Fruit fly (Drosophila melanogaster) whole organism, wandering third instar larva: ENCODE measurements around the gene CG15449.

Source experiments
- Abd-B ChIP-seq: fragments of >200 bp; optimal IDR thresholded peaks from 2 replicates; lab custom pipeline; 2017; ENCODE audit warnings: missing biosample characterization, missing genetic modification characterization
- CG32264 ChIP-seq: fragments of 200-800 bp; sonication (Bioruptor generic); optimal IDR thresholded peaks from 2 replicates; lab custom pipeline; 2016; ENCODE audit warnings: missing biosample characterization, missing genetic modification characterization
- CG9705 ChIP-seq: fragments of 200-800 bp; sonication (Bioruptor generic); optimal IDR thresholded peaks from 2 replicates; lab custom pipeline; 2018; ENCODE audit warnings: missing biosample characterization, mild to moderate bottlenecking, missing genetic modification characterization
- CrebA ChIP-seq: fragments of 200-800 bp; sonication (Bioruptor generic); optimal IDR thresholded peaks from 2 replicates; lab custom pipeline; 2016; ENCODE audit warnings: missing biosample characterization, mild to moderate bottlenecking, missing genetic modification characterization, borderline replicate concordance
- Dfd ChIP-seq: fragments of >200 bp; optimal IDR thresholded peaks from 2 replicates; lab custom pipeline; 2017; ENCODE audit warnings: missing biosample characterization, missing genetic modification characterization
- Dif ChIP-seq: fragments of 200-275, 200-300 bp; sonication (Bioruptor generic); optimal IDR thresholded peaks from 2 replicates; lab custom pipeline; 2018; ENCODE audit warnings: missing biosample characterization, missing genetic modification characterization; ENCODE audit not compliant: partially characterized antibody
- GATAd ChIP-seq: sonication (Bioruptor generic); optimal IDR thresholded peaks from 2 replicates; lab custom pipeline; 2016; ENCODE audit warnings: missing biosample characterization, missing genetic modification characterization
- HLH106 ChIP-seq: fragments of 200-800 bp; optimal IDR thresholded peaks from 3 replicates; lab custom pipeline; 2019; ENCODE audit warnings: missing biosample characterization, mild to moderate bottlenecking, missing genetic modification characterization, moderate library complexity
- Hnf4 ChIP-seq: fragments of 200-800 bp; sonication (Bioruptor generic); optimal IDR thresholded peaks from 2 replicates; lab custom pipeline; 2016; ENCODE audit warnings: missing biosample characterization, mild to moderate bottlenecking, missing genetic modification characterization
- Hr83 ChIP-seq: fragments of 200-300 bp; sonication (Bioruptor generic); optimal IDR thresholded peaks from 2 replicates; lab custom pipeline; 2016; ENCODE audit warnings: missing biosample characterization, mild to moderate bottlenecking, missing genetic modification characterization, moderate library complexity; ENCODE audit not compliant: poor library complexity, severe bottlenecking
- Jra ChIP-seq: sonication (Bioruptor generic); optimal IDR thresholded peaks from 2 replicates; lab custom pipeline; 2016; ENCODE audit warnings: missing biosample characterization, missing genetic modification characterization
- Myc ChIP-seq: fragments of >200 bp; optimal IDR thresholded peaks from 2 replicates; lab custom pipeline; 2017
- N ChIP-seq: fragments of >200 bp; optimal IDR thresholded peaks from 2 replicates; lab custom pipeline; 2018; ENCODE audit warnings: missing biosample characterization, missing external identifiers, missing genetic modification characterization
- OdsH ChIP-seq: fragments of 200-800 bp; sonication (Bioruptor generic); optimal IDR thresholded peaks from 2 replicates; lab custom pipeline; 2016; ENCODE audit warnings: missing biosample characterization, mild to moderate bottlenecking, missing genetic modification characterization
- Rel ChIP-seq, 2 experiments: fragments of 200-800 bp; sonication (Bioruptor generic) in 1 of 2; optimal IDR thresholded peaks; 2 replicates in 1 of 2; 3 replicates in 1 of 2; lab custom pipeline; 2016 to 2019; ENCODE audit warnings: mild to moderate bottlenecking in 2 of 2, missing biosample characterization in 2 of 2, missing genetic modification characterization in 2 of 2, moderate library complexity in 1 of 2
- Sp1 ChIP-seq: fragments of 200-800 bp; sonication (Bioruptor generic); optimal IDR thresholded peaks from 3 replicates; lab custom pipeline; 2019; ENCODE audit warnings: missing biosample characterization, mild to moderate bottlenecking, missing genetic modification characterization, moderate library complexity
- Vsx2 ChIP-seq: fragments of 200-300, 225-300 bp; sonication (Bioruptor generic); optimal IDR thresholded peaks from 2 replicates; lab custom pipeline; 2018; ENCODE audit warnings: missing biosample characterization, missing genetic modification characterization; ENCODE audit not compliant: partially characterized antibody
- dl ChIP-seq, 2 experiments: fragments of 175-275, 200-275 bp in 1 of 2; fragments of 200-275 bp in 1 of 2; sonication (Bioruptor generic); optimal IDR thresholded peaks; lab custom pipeline; 2018; ENCODE audit warnings: mild to moderate bottlenecking in 2 of 2, missing biosample characterization in 2 of 2, missing genetic modification characterization in 2 of 2, moderate library complexity in 2 of 2; ENCODE audit not compliant: partially characterized antibody in 2 of 2, insufficient read depth in 1 of 2
- dmrt93B ChIP-seq: fragments of 200-800 bp; sonication (Bioruptor generic); optimal IDR thresholded peaks from 2 replicates; lab custom pipeline; 2018; ENCODE audit warnings: missing biosample characterization, mild to moderate bottlenecking, missing genetic modification characterization
- dsf ChIP-seq: sonication (Bioruptor generic); optimal IDR thresholded peaks from 2 replicates; lab custom pipeline; 2016; ENCODE audit warnings: missing biosample characterization, missing genetic modification characterization, borderline replicate concordance
- ey ChIP-seq: fragments of 200-800 bp; sonication (Bioruptor generic); optimal IDR thresholded peaks from 2 replicates; lab custom pipeline; 2016; ENCODE audit warnings: missing biosample characterization, missing genetic modification characterization
- foxo ChIP-seq, 2 experiments: fragments of 200-800 bp; sonication (Bioruptor generic); optimal IDR thresholded peaks; 2 replicates in 1 of 2; 3 replicates in 1 of 2; lab custom pipeline; 2016 to 2017; ENCODE audit warnings: missing biosample characterization in 2 of 2, missing genetic modification characterization in 2 of 2
- fru ChIP-seq: fragments of 200-800 bp; sonication (Bioruptor generic); optimal IDR thresholded peaks from 3 replicates; lab custom pipeline; 2016; ENCODE audit warnings: missing biosample characterization, mild to moderate bottlenecking, missing genetic modification characterization
- h ChIP-seq: fragments of 200-800 bp; sonication (Bioruptor generic); optimal IDR thresholded peaks from 3 replicates; lab custom pipeline; 2016; ENCODE audit warnings: missing biosample characterization, mild to moderate bottlenecking, missing genetic modification characterization
- jim ChIP-seq: fragments of 175-275, 200-325 bp; sonication (Bioruptor generic); optimal IDR thresholded peaks from 2 replicates; lab custom pipeline; 2016; ENCODE audit warnings: missing biosample characterization, mild to moderate bottlenecking, missing genetic modification characterization
- lola ChIP-seq: fragments of >200 bp; optimal IDR thresholded peaks from 2 replicates; lab custom pipeline; 2017; ENCODE audit warnings: missing biosample characterization, missing genetic modification characterization
- pan ChIP-seq: fragments of >200 bp; optimal IDR thresholded peaks from 2 replicates; lab custom pipeline; 2017
- psq ChIP-seq: fragments of 200-800 bp; sonication (Bioruptor generic); optimal IDR thresholded peaks from 3 replicates; lab custom pipeline; 2017; ENCODE audit warnings: missing biosample characterization, mild to moderate bottlenecking, missing genetic modification characterization, moderate library complexity
- rgr ChIP-seq: fragments of 200-800 bp; sonication (Bioruptor generic); optimal IDR thresholded peaks from 3 replicates; lab custom pipeline; 2016; ENCODE audit warnings: missing biosample characterization, mild to moderate bottlenecking, missing genetic modification characterization
- sv ChIP-seq: fragments of 200-800 bp; sonication (Bioruptor generic); optimal IDR thresholded peaks from 3 replicates; lab custom pipeline; 2016; ENCODE audit warnings: missing biosample characterization, missing genetic modification characterization
- tai ChIP-seq: sonication (Bioruptor generic); optimal IDR thresholded peaks from 2 replicates; lab custom pipeline; 2016; ENCODE audit warnings: missing biosample characterization, missing genetic modification characterization
- usp ChIP-seq: fragments of >200 bp; optimal IDR thresholded peaks from 2 replicates; lab custom pipeline; 2017; ENCODE audit warnings: missing biosample characterization, missing genetic modification characterization
- woc ChIP-seq: sonication (Bioruptor generic); optimal IDR thresholded peaks from 2 replicates; lab custom pipeline; 2016; ENCODE audit warnings: missing biosample characterization, mild to moderate bottlenecking, missing genetic modification characterization

CG15449 gene

dm6 chrX:21041825-21042224, 1.4 kb upstream of the CG15449 start, which contains the start of gene Mgstl:
Gene Mgstl (plus strand): TSS chrX:21042125.
- TF ChIP-seq psq, result no peak
- no peak for TF ChIP-seq Myc (lab: Kevin White, UChicago)
- no peak for TF ChIP-seq h
- TF ChIP-seq Hr83, result no peak
- no peak for TF ChIP-seq fru (GFP tag; lab: Kevin White, UChicago)
- TF ChIP-seq GATAd (GFP tag; lab: Kevin White, UChicago), result no peak
- no peak for TF ChIP-seq N (GFP tag; lab: Kevin White, UChicago)
- no peak for TF ChIP-seq ey (GFP tag; lab: Kevin White, UChicago)
- no peak for TF ChIP-seq dmrt93B (GFP tag; lab: Kevin White, UChicago)
- no peak for TF ChIP-seq HLH106 (tag; lab: Kevin White, UChicago)
- TF ChIP-seq lola (GFP tag; lab: Kevin White, UChicago), result no peak
- no peak for TF ChIP-seq rgr (GFP tag; lab: Kevin White, UChicago)
- no peak for TF ChIP-seq Rel (GFP tag; optimal IDR thresholded peaks at IDR 0.05; lab: Kevin White, UChicago)
- TF ChIP-seq Rel (tag; optimal IDR thresholded peaks at IDR 0.05; lab: Kevin White, UChicago), result no peak
- no peak for TF ChIP-seq jim
- no peak for TF ChIP-seq CG32264 (GFP tag; lab: Kevin White, UChicago)
- no peak for TF ChIP-seq sv (GFP tag; lab: Kevin White, UChicago)
- no peak for TF ChIP-seq Abd-B (GFP tag; lab: Kevin White, UChicago)
- no peak for TF ChIP-seq Dfd (GFP tag; lab: Kevin White, UChicago)
- no peak for TF ChIP-seq Jra (GFP tag; lab: Kevin White, UChicago)
- TF ChIP-seq CrebA (GFP tag; lab: Kevin White, UChicago), result no peak

- no peak for TF ChIP-seq usp (GFP tag; lab: Kevin White, UChicago)
- TF ChIP-seq h, result no peak
- peak; percentile 13 for TF ChIP-seq woc
- no peak for TF ChIP-seq tai
- TF ChIP-seq jim, result no peak
- no peak for TF ChIP-seq Abd-B (GFP tag; lab: Kevin White, UChicago)
- no peak for TF ChIP-seq pan (lab: Kevin White, UChicago)
These were observed 4.5 kb downstream of the CG15449 start for dm6 chrX:21035938-21036324.

- TF ChIP-seq tai (no peak), dl (GFP tag; optimal IDR thresholded peaks at IDR 0.05; lab: Kevin White, UChicago; ENCODE audit: insufficient read depth in 1 of 2, partially characterized antibody in 2 of 2) (no peak), dmrt93B (GFP tag; lab: Kevin White, UChicago) (no peak), CG32264 (GFP tag; lab: Kevin White, UChicago) (no peak), CrebA (GFP tag; lab: Kevin White, UChicago) (no peak), Jra (GFP tag; lab: Kevin White, UChicago) (no peak), woc (no peak), dsf (GFP tag; lab: Kevin White, UChicago) (no peak), Sp1 (GFP tag; lab: Kevin White, UChicago) (no peak), Hnf4 (GFP tag; lab: Kevin White, UChicago) (peak; percentile 51), Rel (GFP tag; optimal IDR thresholded peaks at IDR 0.05; lab: Kevin White, UChicago) (no peak), Rel (tag; optimal IDR thresholded peaks at IDR 0.05; lab: Kevin White, UChicago) (no peak), Dif (GFP tag; lab: Kevin White, UChicago) (no peak), N (GFP tag; lab: Kevin White, UChicago) (no peak), Hr83 (no peak), jim (no peak), lola (GFP tag; lab: Kevin White, UChicago) (no peak), Dfd (GFP tag; lab: Kevin White, UChicago) (no peak), foxo (GFP tag; optimal IDR thresholded peaks at IDR 0.05; lab: Kevin White, UChicago) (peak in 1 of 2 experiments; percentile 21), ey (GFP tag; lab: Kevin White, UChicago) (no peak), h (no peak), Vsx2 (GFP tag; lab: Kevin White, UChicago) (no peak), rgr (GFP tag; lab: Kevin White, UChicago) (peak; percentile 36), usp (GFP tag; lab: Kevin White, UChicago) (no peak), sv (GFP tag; lab: Kevin White, UChicago) (peak; percentile 0), OdsH (GFP tag; lab: Kevin White, UChicago) (no peak), Abd-B (GFP tag; lab: Kevin White, UChicago) (no peak), HLH106 (tag; lab: Kevin White, UChicago) (peak; percentile 11), psq (peak; percentile 84), fru (GFP tag; lab: Kevin White, UChicago) (no peak), CG9705 (GFP tag; lab: Kevin White, UChicago) (no peak)
- TF ChIP-seq, all 38 proteins: peak for 6
These were observed 5.0 kb downstream of the CG15449 start, which contains the start of gene Ntf-2 for dm6 chrX:21035208-21035937. Gene Ntf-2 (plus strand): TSS chrX:21035469.
